ENCODE assay signal across 2 worm cellular contexts in the genomic region with DNA sequence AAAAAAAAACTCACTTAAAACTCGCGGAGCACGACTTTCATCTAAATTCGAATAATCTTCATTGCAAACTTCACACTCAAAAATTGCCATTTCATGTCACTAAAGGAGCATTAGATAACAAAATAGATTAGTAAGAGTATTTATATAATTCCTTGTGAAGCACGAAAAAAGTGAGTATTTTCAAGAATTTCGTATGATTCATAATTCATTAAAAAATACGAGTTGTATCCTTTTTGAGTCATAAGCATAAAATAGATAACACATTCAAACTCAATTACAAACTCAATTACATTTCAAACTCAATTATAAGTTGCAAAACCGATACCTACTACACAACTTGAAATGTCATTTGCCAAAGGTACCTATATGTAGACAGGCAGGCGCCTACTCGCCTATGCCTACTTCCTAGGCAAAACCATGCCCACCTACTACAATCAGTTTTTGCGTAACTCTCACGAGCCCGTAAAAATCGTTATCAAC.
TF ChIP-seq lines count a peak whose summit lies in the region.

Gene ZK1240.8, minus strand, starts transcription at position 101 of the 480 bp plus-strand sequence.
Gene ZK1240.1, plus strand, starts transcription at position 430 of the 480 bp plus-strand sequence.

TF ChIP-seq in whole organism, L1 larva, 84 proteins besides CTCF, POLR2A, EP300 and RAD21:
- TF ChIP-seq elt-2 (tag; optimal IDR thresholded peaks at IDR 0.05; lab: Kevin White, UChicago): peak; percentile 5
- TF ChIP-seq ceh-8 (GFP tag; optimal IDR thresholded peaks at IDR 0.05; lab: Kevin White, UChicago): no peak
- no peak for TF ChIP-seq nhr-28 (tag; optimal IDR thresholded peaks at IDR 0.05; lab: Kevin White, UChicago)
- no peak for TF ChIP-seq blmp-1 (tag; optimal IDR thresholded peaks at IDR 0.05; lab: Kevin White, UChicago)
- TF ChIP-seq C04F5.9 (tag; optimal IDR thresholded peaks at IDR 0.05; lab: Kevin White, UChicago): no peak
- TF ChIP-seq mef-2 (tag; optimal IDR thresholded peaks at IDR 0.05; lab: Kevin White, UChicago): no peak
- no peak for TF ChIP-seq mep-1 (tag; optimal IDR thresholded peaks at IDR 0.05; lab: Kevin White, UChicago)
- no peak for TF ChIP-seq swsn-7 (tag; optimal IDR thresholded peaks at IDR 0.05; lab: Kevin White, UChicago)
- TF ChIP-seq hlh-17 (GFP tag; optimal IDR thresholded peaks at IDR 0.05; lab: Kevin White, UChicago; ENCODE audit: borderline replicate concordance): no peak

TF ChIP-seq in whole organism, L4 larva, 104 proteins besides CTCF, POLR2A, EP300 and RAD21:
- peak; percentile 3 for TF ChIP-seq nhr-28 (tag; optimal IDR thresholded peaks at IDR 0.05; lab: Kevin White, UChicago)
- no peak for TF ChIP-seq daf-12 (tag; optimal IDR thresholded peaks at IDR 0.05; lab: Kevin White, UChicago)
- TF ChIP-seq unc-62 (GFP tag; optimal IDR thresholded peaks at IDR 0.05 in 1 of 2; lab: Kevin White, UChicago): peak in 1 of 2 experiments; percentile 86
- no peak for TF ChIP-seq unc-62 (tag; optimal IDR thresholded peaks at IDR 0.05; lab: Kevin White, UChicago)

Comparison
In these comparisons a context has a peak if more than half of its experiments do, and no peak if none do; other contexts are left out.
1. Of the 29 proteins assayed by ChIP-seq in both whole organism, L4 larva and whole organism, L1 larva: peak only in whole organism, L4 larva: nhr-28; only in whole organism, L1 larva: none; in both: none; in neither: 27; mixed calls (peak in some experiments, not most) for 1.